Worm (Caenorhabditis elegans) whole organism, L2 larva: ENCODE measurements around the gene ints-5.

Experiments used
- ama-1 ChIP-seq: fragments of 150-350 bp; optimal IDR thresholded peaks from 2 replicates; lab custom pipeline; 2018; ENCODE audit warnings: inconsistent platforms
- blmp-1 ChIP-seq: sonication (generic microtip); optimal IDR thresholded peaks from 2 replicates; lab custom pipeline; 2017; ENCODE audit warnings: missing genetic modification characterization, mild to moderate bottlenecking, missing compliant biosample characterization, antibody characterized with exemption, moderate library complexity; ENCODE audit not compliant: insufficient read depth

DNA sequence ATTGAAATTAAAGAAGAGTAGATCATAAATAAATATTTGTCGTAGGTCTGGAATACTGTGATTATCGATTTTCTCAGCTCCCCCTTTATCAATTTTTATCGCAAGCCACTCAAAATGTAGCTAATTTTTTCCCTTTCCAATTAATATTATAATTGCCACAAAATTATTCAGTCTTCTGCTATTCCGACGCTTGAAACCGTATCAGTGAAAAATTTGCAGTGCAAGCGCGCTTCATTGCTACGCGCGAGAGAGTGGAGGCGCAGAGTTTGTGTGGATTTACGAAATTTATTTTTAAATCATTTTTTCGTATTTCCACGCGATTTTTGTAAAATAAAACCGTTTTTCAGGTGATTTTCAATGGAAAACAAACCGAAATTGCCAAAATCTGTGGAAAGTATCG, at the start of gene ints-5:
- no peak for TF ChIP-seq ama-1
- no peak for TF ChIP-seq blmp-1 (tag; lab: Kevin White, UChicago)
